Worm (Caenorhabditis elegans): ENCODE measurements around the gene fce-2.

DNA sequence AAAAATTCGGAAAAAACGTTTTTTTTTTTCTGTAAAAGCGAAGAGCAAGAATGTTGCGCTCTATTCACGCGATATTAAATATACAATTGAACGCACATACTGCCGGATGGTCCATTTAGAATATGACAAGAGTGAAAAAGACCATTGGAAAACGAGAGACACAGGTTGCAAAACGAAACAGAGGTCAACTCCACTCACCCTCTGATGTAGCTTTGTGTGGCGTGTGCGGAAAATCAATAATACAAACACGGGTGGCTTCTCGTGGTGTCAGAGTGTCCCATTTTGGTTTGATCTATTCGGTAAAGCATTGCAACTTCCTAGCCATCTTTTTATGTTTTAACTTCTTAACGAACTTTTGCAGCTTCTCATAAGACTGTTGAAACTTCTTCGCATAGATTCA is 39.7 kb downstream of the fce-2 start:
- TF ChIP-seq ama-1 (optimal IDR thresholded peaks at IDR 0.05) (no peak), tbx-11 (GFP tag; IDR thresholded peaks at IDR 0.05) (no peak)
